Fruit fly (Drosophila melanogaster) whole organism, larva: Measurements from ENCODE around the gene CG1724.

Experiments used
- noc ChIP-seq: fragments of 200-800 bp; sonication (Bioruptor generic); optimal IDR thresholded peaks from 3 replicates; lab custom pipeline; 2019; ENCODE audit warnings: missing biosample characterization, mild to moderate bottlenecking, missing genetic modification characterization, moderate library complexity

The CG1724 gene

dm6 chrX:21203241-21203640 lies at the start of gene CG1724:
Gene CG1724 (minus strand): TSS chrX:21203341.
- TF ChIP-seq noc (tag; lab: Kevin White, UChicago): no peak

- TF ChIP-seq noc (tag; lab: Kevin White, UChicago): no peak
Observed at dm6 chrX:21251048-21251447, 47.9 kb upstream of the CG1724 start, which contains the start of gene CG1722. Gene CG1722 (minus strand): TSS chrX:21251148.

dm6 chrX:21241796-21242208 lies 38.7 kb upstream of the CG1724 start:
- no peak for TF ChIP-seq noc (tag; lab: Kevin White, UChicago)

- no peak for TF ChIP-seq noc (tag; lab: Kevin White, UChicago)
Observed at dm6 chrX:21231829-21232228, 28.7 kb upstream of the CG1724 start.

- TF ChIP-seq noc (tag; lab: Kevin White, UChicago): no peak
Observed at dm6 chrX:21226373-21226772, 23.2 kb upstream of the CG1724 start.

dm6 chrX:21217578-21217977 lies 14.4 kb upstream of the CG1724 start, which contains the start of gene CG32523:
Gene CG32523 (plus strand): TSS chrX:21217878.
- TF ChIP-seq noc (tag; lab: Kevin White, UChicago): no peak

DNA sequence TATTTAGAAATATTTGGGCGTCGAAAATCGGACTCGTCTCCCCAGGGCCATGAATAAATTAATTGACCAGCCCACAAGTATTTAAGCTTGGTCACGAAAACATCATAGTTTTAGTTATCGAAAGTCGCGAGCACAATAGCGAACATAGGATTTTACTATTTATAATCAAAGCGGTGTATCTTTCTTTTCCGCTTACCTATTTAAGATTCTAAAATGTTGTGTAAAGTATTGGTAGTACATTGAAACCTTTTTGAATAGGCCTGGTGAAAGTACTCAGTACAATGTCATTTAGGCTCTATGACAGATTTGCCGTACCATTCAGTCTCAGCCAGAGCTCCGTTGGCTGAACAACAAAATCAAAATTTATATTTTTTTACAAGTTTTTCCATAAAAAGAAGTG lies 10.2 kb downstream of the CG1724 start, which contains the start of gene ccb:
Gene ccb, plus strand, starts transcription at position 301 of the 400 bp plus-strand sequence.
- TF ChIP-seq noc (tag; lab: Kevin White, UChicago): no peak
